Fruit fly (Drosophila melanogaster) whole organism, prepupa: ENCODE data around the gene CG11656.

ENCODE experiments used
- Blimp-1 ChIP-seq: fragments of 200-800 bp; sonication (Bioruptor generic); optimal IDR thresholded peaks from 3 replicates; lab custom pipeline; 2017; ENCODE audit warnings: missing biosample characterization, missing genetic modification characterization, mild to moderate bottlenecking, moderate library complexity, missing genetic modification reagents
- CG10631 ChIP-seq: fragments of 200-800 bp; sonication (Bioruptor generic); optimal IDR thresholded peaks from 2 replicates; lab custom pipeline; 2016; ENCODE audit warnings: missing biosample characterization, missing genetic modification characterization
- CG16779 ChIP-seq: fragments of 200-800 bp; sonication (Bioruptor generic); optimal IDR thresholded peaks from 3 replicates; lab custom pipeline; 2017; ENCODE audit warnings: missing biosample characterization, mild to moderate bottlenecking, missing genetic modification characterization
- Gug ChIP-seq: fragments of 200-800 bp; sonication (Bioruptor generic); IDR thresholded peaks from 2 replicates; pipeline ENCODE4 v1.3.6; 2022; ENCODE audit warnings: missing biosample characterization, missing genetic modification characterization
- Lpt ChIP-seq: fragments of 200-800 bp; sonication (Bioruptor generic); optimal IDR thresholded peaks from 3 replicates; lab custom pipeline; 2016; ENCODE audit warnings: missing biosample characterization, missing genetic modification characterization
- Met ChIP-seq: fragments of 200-800 bp; sonication (Bioruptor generic); optimal IDR thresholded peaks from 3 replicates; lab custom pipeline; 2016; ENCODE audit warnings: missing biosample characterization, missing genetic modification characterization
- Sox102F ChIP-seq: fragments of 200-800 bp; sonication (Bioruptor generic); optimal IDR thresholded peaks from 2 replicates; lab custom pipeline; 2016; ENCODE audit warnings: missing biosample characterization, mild to moderate bottlenecking, missing genetic modification characterization
- eg ChIP-seq: fragments of 200-800 bp; sonication (Bioruptor generic); IDR thresholded peaks from 3 replicates; pipeline ENCODE4 v1.3.6; 2022; ENCODE audit warnings: missing biosample characterization, missing genetic modification characterization

dm6 chr3R:13038075-13038474, 28.4 kb downstream of the CG11656 start, which contains the start of gene CG11668:
- TF ChIP-seq eg (no peak), Sox102F (no peak), Lpt (GFP tag; lab: Kevin White, UChicago) (no peak), Gug (GFP tag; lab: Robert Waterston, UW) (no peak), Blimp-1 (GFP tag; lab: Kevin White, UChicago) (no peak), CG16779 (no peak), Met (GFP tag; lab: Kevin White, UChicago) (no peak), CG10631 (GFP tag; lab: Kevin White, UChicago) (no peak)
